Worm (Caenorhabditis elegans): ENCODE measurements around the gene txt-8.

ce11 chrV:18425544-18425943 lies 11.4 kb downstream of the txt-8 start, which contains the start of gene ZK262.19:
- TF ChIP-seq unc-3 (GFP tag; conservative IDR thresholded peaks at IDR 0.05) (no peak), unc-3 (tag; optimal IDR thresholded peaks at IDR 0.05) (no peak), pat-9 (tag; optimal IDR thresholded peaks at IDR 0.05) (no peak)

Data from whole organism, late embryonic.